Worm (Caenorhabditis elegans) whole organism, L3 larva: ENCODE results near the gene tag-267.

Experiments used
- egl-27 ChIP-seq: sonication (generic microtip); optimal IDR thresholded peaks from 4 replicates; lab custom pipeline; 2017; ENCODE audit warnings: missing biosample characterization, missing genetic modification reagents, missing genetic modification characterization
- mdl-1 ChIP-seq: fragments of 150-350 bp; optimal IDR thresholded peaks from 2 replicates; lab custom pipeline; 2014; ENCODE audit warnings: missing biosample characterization, missing genetic modification characterization
- nhr-12 ChIP-seq: fragments of 150-350 bp; optimal IDR thresholded peaks from 2 replicates; lab custom pipeline; 2014; ENCODE audit warnings: missing biosample characterization, missing genetic modification characterization

DNA sequence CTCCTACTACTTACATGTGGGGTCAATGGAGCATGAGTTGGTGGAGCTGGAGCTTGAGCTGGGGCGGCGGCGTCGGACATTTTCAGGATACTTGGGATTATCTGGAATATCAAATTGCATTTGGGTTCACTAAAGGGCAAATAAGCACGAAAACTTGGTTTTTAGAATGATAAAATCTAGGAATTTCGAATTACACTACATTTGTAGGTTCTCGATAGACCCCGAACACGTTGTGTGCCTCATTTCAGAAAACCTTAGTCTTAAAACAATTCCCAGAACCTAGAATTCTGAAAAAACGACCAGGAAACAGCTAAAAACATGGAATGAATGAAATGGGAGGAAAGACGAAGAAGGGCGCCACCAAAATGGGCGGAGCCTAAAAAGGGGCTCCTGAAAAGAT is 26.1 kb upstream of the tag-267 start, which contains the start of gene T19C3.3:
- TF ChIP-seq mdl-1 (tag; lab: Kevin White, UChicago), result no peak
- no peak for TF ChIP-seq egl-27 (tag; lab: Kevin White, UChicago)
- no peak for TF ChIP-seq nhr-12 (tag; lab: Kevin White, UChicago)
